Worm (Caenorhabditis elegans) whole organism, L2 larva: ENCODE measurements around the gene clec-238.

ENCODE experiments used
- elt-1 ChIP-seq: fragments of 150-350 bp; optimal IDR thresholded peaks from 2 replicates; lab custom pipeline; 2014; ENCODE audit warnings: missing biosample characterization, missing genetic modification characterization
- mdl-1 ChIP-seq, 2 experiments: fragments of 150-350 bp in 1 of 2; sonication (generic microtip) in 1 of 2; optimal IDR thresholded peaks; 2 replicates each; lab custom pipeline; 2017; ENCODE audit warnings: missing biosample characterization in 2 of 2, missing genetic modification characterization in 2 of 2
- nhr-11 ChIP-seq: fragments of 150-350 bp; optimal IDR thresholded peaks from 2 replicates; lab custom pipeline; 2014; ENCODE audit warnings: missing biosample characterization, missing genetic modification characterization
- nhr-12 ChIP-seq: fragments of 150-350 bp; optimal IDR thresholded peaks from 2 replicates; lab custom pipeline; 2014; ENCODE audit warnings: missing biosample characterization, missing genetic modification characterization
- nhr-23 ChIP-seq: fragments of 150-350 bp; optimal IDR thresholded peaks from 2 replicates; lab custom pipeline; 2014; ENCODE audit warnings: missing biosample characterization, missing genetic modification reagents, missing genetic modification characterization
- nhr-77 ChIP-seq: fragments of 150-350 bp; optimal IDR thresholded peaks from 2 replicates; lab custom pipeline; 2014; ENCODE audit warnings: missing biosample characterization, missing genetic modification characterization

ce11 chrV:16987783-16988182, 36.2 kb downstream of the clec-238 start:
- TF ChIP-seq nhr-23 (tag; lab: Kevin White, UChicago) (no peak), nhr-11 (tag; lab: Kevin White, UChicago) (no peak), elt-1 (no peak), nhr-77 (no peak), nhr-12 (tag; lab: Kevin White, UChicago) (no peak), mdl-1 (tag; optimal IDR thresholded peaks at IDR 0.05; lab: Kevin White, UChicago) (no peak)
